Worm (Caenorhabditis elegans) whole organism, young adult: ENCODE results near the gene T14B1.1.

Source experiments
- B0035.1 ChIP-seq: sonication (generic microtip); optimal IDR thresholded peaks from 2 replicates; lab custom pipeline; 2016; ENCODE audit warnings: missing genetic modification characterization, mild to moderate bottlenecking, missing compliant biosample characterization, missing genotype, missing genetic modification reagents
- C17E4.6 ChIP-seq: fragments of 200-800 bp; sonication (Bioruptor generic); IDR thresholded peaks from 2 replicates; pipeline ENCODE4 v1.3.6; 2022; ENCODE audit warnings: missing genetic modification reagents, missing genetic modification characterization, missing compliant biosample characterization
- F23B12.7 ChIP-seq: sonication (generic microtip); optimal IDR thresholded peaks from 2 replicates; lab custom pipeline; 2017; ENCODE audit warnings: missing genetic modification characterization, mild to moderate bottlenecking, missing compliant biosample characterization, antibody characterized with exemption, moderate library complexity; ENCODE audit not compliant: insufficient read depth
- F33H1.4 ChIP-seq: fragments of 200-800 bp; sonication (Bioruptor generic); IDR thresholded peaks from 2 replicates; pipeline ENCODE4 v1.3.6; 2022; ENCODE audit warnings: missing genetic modification reagents, missing genetic modification characterization, missing compliant biosample characterization
- F49E8.2 ChIP-seq: sonication (generic microtip); optimal IDR thresholded peaks from 3 replicates; lab custom pipeline; 2017; ENCODE audit warnings: missing genetic modification characterization, mild to moderate bottlenecking, missing compliant biosample characterization, antibody characterized with exemption, moderate library complexity; ENCODE audit not compliant: insufficient read depth
- F55B11.4 ChIP-seq: sonication (generic microtip); optimal IDR thresholded peaks from 2 replicates; lab custom pipeline; 2016; ENCODE audit warnings: missing compliant biosample characterization, missing genetic modification characterization, borderline replicate concordance; ENCODE audit not compliant: insufficient read depth
- K11D2.4 ChIP-seq: fragments of 200-800 bp; sonication (Bioruptor generic); IDR thresholded peaks from 2 replicates; pipeline ENCODE4 v1.3.6; 2022; ENCODE audit warnings: missing genetic modification reagents, missing genetic modification characterization, missing compliant biosample characterization
- K12H6.12 ChIP-seq: fragments of 200-800 bp; sonication (Bioruptor generic); optimal IDR thresholded peaks from 2 replicates; lab custom pipeline; 2018; ENCODE audit warnings: mild to moderate bottlenecking, missing genetic modification characterization, missing compliant biosample characterization
- T07F8.4 ChIP-seq: sonication (generic microtip); optimal IDR thresholded peaks from 2 replicates; lab custom pipeline; 2016; ENCODE audit warnings: mild to moderate bottlenecking, missing genetic modification characterization, moderate library complexity, missing compliant biosample characterization
- atf-7 ChIP-seq: sonication (generic microtip); optimal IDR thresholded peaks from 2 replicates; lab custom pipeline; 2017; ENCODE audit warnings: mild to moderate bottlenecking, missing genetic modification characterization, missing compliant biosample characterization
- athp-1 ChIP-seq: sonication (generic microtip); optimal IDR thresholded peaks from 2 replicates; lab custom pipeline; 2017; ENCODE audit warnings: mild to moderate bottlenecking, missing genetic modification characterization, missing compliant biosample characterization
- attf-6 ChIP-seq: fragments of 200-800 bp; sonication (Bioruptor generic); IDR thresholded peaks from 2 replicates; pipeline ENCODE4 v1.3.6; 2022; ENCODE audit warnings: missing genetic modification reagents, missing genetic modification characterization, missing compliant biosample characterization
- bed-1 ChIP-seq: fragments of 200-800 bp; sonication (Bioruptor generic); IDR thresholded peaks from 2 replicates; pipeline ENCODE4 v1.3.6; 2022; ENCODE audit warnings: missing genetic modification reagents, missing genetic modification characterization, missing compliant biosample characterization
- ccch-3 ChIP-seq: fragments of 200-800 bp; sonication (Bioruptor generic); optimal IDR thresholded peaks from 2 replicates; lab custom pipeline; 2018; ENCODE audit warnings: mild to moderate bottlenecking, missing genetic modification characterization, missing compliant biosample characterization
- cebp-1 ChIP-seq, 2 experiments: fragments of 200-800 bp in 1 of 2; sonication (Bioruptor generic) in 1 of 2; sonication (generic microtip) in 1 of 2; IDR thresholded peaks in 1 of 2; optimal IDR thresholded peaks in 1 of 2; 2 replicates each; pipeline versions ENCODE4 v1.3.6 to Lab custom; 2017 to 2022; ENCODE audit warnings: missing compliant biosample characterization in 2 of 2, missing genetic modification characterization in 2 of 2, mild to moderate bottlenecking in 1 of 2, missing genetic modification reagents in 1 of 2, moderate library complexity in 1 of 2
- ceh-100 ChIP-seq: fragments of 200-800 bp; sonication (Bioruptor generic); IDR thresholded peaks from 2 replicates; pipeline ENCODE4 v1.3.6; 2022; ENCODE audit warnings: missing genetic modification reagents, missing genetic modification characterization, missing compliant biosample characterization
- ceh-27 ChIP-seq: fragments of 200-800 bp; sonication (Bioruptor generic); optimal IDR thresholded peaks from 2 replicates; lab custom pipeline; 2018; ENCODE audit warnings: mild to moderate bottlenecking, missing genetic modification characterization, moderate library complexity, missing compliant biosample characterization
- dox-1 ChIP-seq: fragments of 200-800 bp; sonication (Bioruptor generic); IDR thresholded peaks from 2 replicates; pipeline ENCODE4 v1.3.6; 2022; ENCODE audit warnings: missing genetic modification reagents, missing genetic modification characterization, missing compliant biosample characterization
- efl-1 ChIP-seq: fragments of 150-350 bp; optimal IDR thresholded peaks from 2 replicates; lab custom pipeline; 2014; ENCODE audit warnings: missing biosample characterization, missing genetic modification reagents, missing genetic modification characterization
- egl-18 ChIP-seq: fragments of 200-800 bp; sonication (Bioruptor generic); IDR thresholded peaks from 2 replicates; pipeline ENCODE4 v1.3.6; 2022; ENCODE audit warnings: missing genetic modification reagents, missing genetic modification characterization, missing compliant biosample characterization
- egl-44 ChIP-seq: fragments of 200-800 bp; sonication (Bioruptor generic); IDR thresholded peaks from 2 replicates; pipeline ENCODE4 v1.3.6; 2022; ENCODE audit warnings: missing genetic modification reagents, missing genetic modification characterization, missing compliant biosample characterization
- egrh-3 ChIP-seq: fragments of 200-800 bp; sonication (Bioruptor generic); IDR thresholded peaks from 2 replicates; pipeline ENCODE4 v1.3.6; 2022; ENCODE audit warnings: missing genetic modification reagents, missing genetic modification characterization, missing compliant biosample characterization
- fkh-3 ChIP-seq: sonication (generic microtip); optimal IDR thresholded peaks from 2 replicates; lab custom pipeline; 2016; ENCODE audit warnings: mild to moderate bottlenecking, missing genetic modification characterization, missing compliant biosample characterization
- hmg-1.2 ChIP-seq: fragments of 200-800 bp; sonication (Bioruptor generic); IDR thresholded peaks from 2 replicates; pipeline ENCODE4 v1.3.6; 2022; ENCODE audit warnings: missing genetic modification reagents, missing genetic modification characterization, missing compliant biosample characterization
- hmg-20 ChIP-seq: fragments of 200-800 bp; sonication (Bioruptor generic); IDR thresholded peaks from 2 replicates; pipeline ENCODE4 v1.3.6; 2022; ENCODE audit warnings: missing genetic modification reagents, missing genetic modification characterization, missing compliant biosample characterization
- lag-1 ChIP-seq: fragments of 200-800 bp; sonication (Bioruptor generic); IDR thresholded peaks from 2 replicates; pipeline ENCODE4 v1.3.6; 2022; ENCODE audit warnings: missing genetic modification reagents, missing genetic modification characterization, missing compliant biosample characterization
- let-607 ChIP-seq, 2 experiments: fragments of 200-800 bp in 1 of 2; sonication (Bioruptor generic) in 1 of 2; sonication (generic microtip) in 1 of 2; optimal IDR thresholded peaks; 2 replicates each; lab custom pipeline; 2016 to 2018; ENCODE audit warnings: mild to moderate bottlenecking in 2 of 2, missing compliant biosample characterization in 2 of 2, missing genetic modification characterization in 2 of 2, moderate library complexity in 2 of 2, missing genotype in 1 of 2
- lin-35 ChIP-seq, 3 experiments: fragments of 150-350 bp in 2 of 3; sonication (generic microtip) in 1 of 3; optimal IDR thresholded peaks; 2 replicates each; lab custom pipeline; 2014 to 2018; ENCODE audit warnings: missing biosample characterization in 3 of 3, missing genetic modification characterization in 3 of 3, missing genetic modification reagents in 3 of 3
- lir-1 ChIP-seq: fragments of 200-800 bp; sonication (Bioruptor generic); conservative IDR thresholded peaks from 2 replicates; pipeline ENCODE4 v1.3.6; 2022; ENCODE audit warnings: missing genetic modification reagents, missing genetic modification characterization, missing compliant biosample characterization
- madf-3 ChIP-seq: fragments of 200-800 bp; sonication (Bioruptor generic); IDR thresholded peaks from 2 replicates; pipeline ENCODE4 v1.3.6; 2022; ENCODE audit warnings: missing genetic modification reagents, missing genetic modification characterization, missing compliant biosample characterization
- mcd-1 ChIP-seq: fragments of 200-800 bp; sonication (Bioruptor generic); IDR thresholded peaks from 2 replicates; pipeline ENCODE4 v1.3.6; 2022; ENCODE audit warnings: missing genetic modification reagents, missing genetic modification characterization, missing compliant biosample characterization
- nhr-120 ChIP-seq: fragments of 200-800 bp; sonication (Bioruptor generic); IDR thresholded peaks from 2 replicates; pipeline ENCODE4 v1.3.6; 2022; ENCODE audit warnings: missing genetic modification characterization, missing compliant biosample characterization
- nhr-27 ChIP-seq: fragments of 200-800 bp; sonication (Bioruptor generic); optimal IDR thresholded peaks from 2 replicates; lab custom pipeline; 2018; ENCODE audit warnings: mild to moderate bottlenecking, missing genetic modification characterization, moderate library complexity, missing compliant biosample characterization
- nhr-90 ChIP-seq: sonication (generic microtip); optimal IDR thresholded peaks from 2 replicates; lab custom pipeline; 2016; ENCODE audit warnings: missing genotype, mild to moderate bottlenecking, missing genetic modification characterization, missing compliant biosample characterization
- rcor-1 ChIP-seq: fragments of 200-800 bp; sonication (Bioruptor generic); IDR thresholded peaks from 2 replicates; pipeline ENCODE4 v1.3.6; 2022; ENCODE audit warnings: missing genetic modification reagents, missing genetic modification characterization, missing compliant biosample characterization
- rec-8 ChIP-seq, 2 experiments: sonication (generic microtip); optimal IDR thresholded peaks; 2 replicates each; lab custom pipeline; 2016; ENCODE audit warnings: mild to moderate bottlenecking in 2 of 2, missing genetic modification characterization in 2 of 2, missing genetic modification reagents in 2 of 2, missing genotype in 2 of 2, missing biosample characterization in 1 of 2, missing compliant biosample characterization in 1 of 2, moderate library complexity in 1 of 2
- rpc-1 ChIP-seq, 2 experiments: fragments of 150-350 bp in 1 of 2; sonication (generic microtip) in 1 of 2; optimal IDR thresholded peaks; 2 replicates each; lab custom pipeline; 2014 to 2018; ENCODE audit warnings: missing biosample characterization in 1 of 2, missing genetic modification characterization in 1 of 2, missing genetic modification reagents in 1 of 2, missing genotype in 1 of 2
- sea-2 ChIP-seq: fragments of 200-800 bp; sonication (Bioruptor generic); IDR thresholded peaks from 2 replicates; pipeline ENCODE4 v1.3.6; 2022; ENCODE audit warnings: missing genetic modification characterization, missing compliant biosample characterization
- snpc-1.3 ChIP-seq: sonication (generic microtip); optimal IDR thresholded peaks from 2 replicates; lab custom pipeline; 2017; ENCODE audit warnings: missing genetic modification characterization, mild to moderate bottlenecking, missing compliant biosample characterization, antibody characterized with exemption, moderate library complexity, missing genotype, missing genetic modification reagents; ENCODE audit not compliant: insufficient read depth
- sptf-2 ChIP-seq: fragments of 200-800 bp; sonication (Bioruptor generic); optimal IDR thresholded peaks from 2 replicates; lab custom pipeline; 2018; ENCODE audit warnings: mild to moderate bottlenecking, missing genetic modification characterization, missing compliant biosample characterization
- tlf-1 ChIP-seq: fragments of 200-800 bp; sonication (Bioruptor generic); optimal IDR thresholded peaks from 2 replicates; lab custom pipeline; 2018; ENCODE audit warnings: mild to moderate bottlenecking, missing genetic modification characterization, missing compliant biosample characterization
- zfh-2 ChIP-seq: fragments of 200-800 bp; sonication (Bioruptor generic); conservative IDR thresholded peaks from 2 replicates; pipeline ENCODE4 v1.3.6; 2022; ENCODE audit warnings: missing genetic modification reagents, missing genetic modification characterization, missing compliant biosample characterization
- zim-3 ChIP-seq: sonication (generic microtip); optimal IDR thresholded peaks from 2 replicates; lab custom pipeline; 2017; ENCODE audit warnings: mild to moderate bottlenecking, missing genetic modification characterization, moderate library complexity, missing compliant biosample characterization
- ztf-18 ChIP-seq: sonication (generic microtip); optimal IDR thresholded peaks from 2 replicates; lab custom pipeline; 2016; ENCODE audit warnings: missing genotype, mild to moderate bottlenecking, missing genetic modification characterization, missing compliant biosample characterization
- ztf-22 ChIP-seq: fragments of 200-800 bp; sonication (Bioruptor generic); optimal IDR thresholded peaks from 2 replicates; lab custom pipeline; 2018; ENCODE audit warnings: mild to moderate bottlenecking, missing genetic modification characterization, moderate library complexity, missing compliant biosample characterization
- ztf-25 ChIP-seq: fragments of 200-800 bp; sonication (Bioruptor generic); IDR thresholded peaks from 2 replicates; pipeline ENCODE4 v1.3.6; 2022; ENCODE audit warnings: missing genetic modification reagents, missing genetic modification characterization, missing compliant biosample characterization

T14B1.1 gene

DNA sequence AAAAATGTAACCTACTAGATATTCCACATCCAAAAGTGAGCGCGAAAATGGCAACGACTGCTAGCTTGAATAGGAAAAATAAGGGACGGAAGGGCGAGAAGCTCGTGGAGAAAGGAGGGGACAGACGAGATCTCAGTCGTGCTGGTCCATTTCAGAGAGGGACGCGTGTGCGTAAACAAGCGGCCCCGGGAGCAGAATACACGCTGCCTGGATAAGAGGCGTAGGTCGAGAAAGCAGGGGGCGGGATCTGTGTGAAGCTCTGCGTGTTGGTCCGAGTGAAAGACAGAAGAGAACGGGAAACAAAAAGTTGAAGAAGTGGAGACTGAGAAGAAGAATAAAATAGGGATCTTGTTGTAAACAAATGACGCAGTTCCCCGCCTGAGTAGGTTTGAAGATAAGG is at the start of gene T14B1.1:
Gene T14B1.1, minus strand, starts transcription at position 170 of the 400 bp plus-strand sequence.
- no peak for TF ChIP-seq ztf-25
- TF ChIP-seq F55B11.4 (tag; lab: Kevin White, UChicago), result no peak
- no peak for TF ChIP-seq F23B12.7 (tag; lab: Kevin White, UChicago)
- no peak for TF ChIP-seq madf-3 (GFP tag; lab: Robert Waterston, UW)
- no peak for TF ChIP-seq fkh-3 (tag; lab: Kevin White, UChicago)
- no peak for TF ChIP-seq ceh-100 (GFP tag; lab: Robert Waterston, UW)
- TF ChIP-seq B0035.1 (tag; lab: Kevin White, UChicago), result no peak
- TF ChIP-seq K11D2.4 (GFP tag; lab: Robert Waterston, UW), result peak; percentile 28; the same call in 1 of the 2 replicates
- no peak for TF ChIP-seq cebp-1 (GFP tag; IDR thresholded peaks at IDR 0.05; lab: Robert Waterston, UW)
- TF ChIP-seq cebp-1 (tag; optimal IDR thresholded peaks at IDR 0.05; lab: Kevin White, UChicago), result no peak
- peak; percentile 49 for TF ChIP-seq ceh-27
- TF ChIP-seq rpc-1 (optimal IDR thresholded peaks at IDR 0.05; lab: Kevin White, UChicago), result no peak
- TF ChIP-seq rpc-1 (tag; optimal IDR thresholded peaks at IDR 0.05; lab: Kevin White, UChicago), result no peak
- TF ChIP-seq lag-1 (GFP tag; lab: Robert Waterston, UW), result no peak
- TF ChIP-seq K12H6.12 (tag; lab: Kevin White, UChicago), result peak; percentile 63
- no peak for TF ChIP-seq sptf-2
- no peak; the same call in 1 of the 2 replicates for TF ChIP-seq zfh-2 (GFP tag; lab: Robert Waterston, UW)
- no peak for TF ChIP-seq tlf-1 (GFP tag; lab: Kevin White, UChicago)
- TF ChIP-seq ztf-18 (tag; lab: Kevin White, UChicago), result no peak
- 0 out of 2 replicates have a peak, but pooled peaks have one; percentile 21 for TF ChIP-seq C17E4.6 (GFP tag; lab: Robert Waterston, UW)
- no peak for TF ChIP-seq T07F8.4 (tag; lab: Kevin White, UChicago)
- TF ChIP-seq egl-44, result no peak
- TF ChIP-seq let-607 (tag; optimal IDR thresholded peaks at IDR 0.05; lab: Kevin White, UChicago), result no peak
- no peak for TF ChIP-seq lir-1 (GFP tag; lab: Robert Waterston, UW)
- no peak for TF ChIP-seq attf-6
- TF ChIP-seq ztf-22 (GFP tag; lab: Kevin White, UChicago), result no peak
- no peak for TF ChIP-seq atf-7 (tag; lab: Kevin White, UChicago)
- no peak for TF ChIP-seq rec-8 (tag; optimal IDR thresholded peaks at IDR 0.05; lab: Kevin White, UChicago)
- no peak for TF ChIP-seq bed-1
- no peak for TF ChIP-seq efl-1 (GFP tag; lab: Kevin White, UChicago)
- no peak for TF ChIP-seq F49E8.2 (tag; lab: Kevin White, UChicago)

DNA sequence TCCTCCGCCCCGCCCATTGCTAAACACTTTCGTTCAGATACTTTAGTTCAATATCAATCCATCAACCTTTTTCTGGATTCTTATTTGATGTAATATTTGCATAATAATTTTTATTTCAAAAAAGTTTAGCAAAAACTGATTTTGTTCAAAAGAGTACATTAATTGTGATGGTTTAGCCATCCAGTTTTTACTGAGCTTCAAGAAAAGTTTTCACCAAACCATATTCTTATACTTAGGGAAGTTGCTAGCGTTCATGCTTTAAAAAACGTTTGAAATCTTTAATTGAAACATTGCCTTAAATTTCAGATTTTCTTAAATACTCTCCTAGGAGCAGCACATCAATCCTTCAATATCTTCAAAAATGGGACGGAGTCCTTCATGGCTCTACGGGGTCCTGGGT is 48.7 kb upstream of the T14B1.1 start, which contains the start of gene him-4:
Gene him-4, plus strand, starts transcription at position 301 of the 400 bp plus-strand sequence.
- TF ChIP-seq snpc-1.3 (tag; lab: Kevin White, UChicago) (no peak), egrh-3 (no peak), mcd-1 (GFP tag; lab: Robert Waterston, UW) (no peak), F23B12.7 (tag; lab: Kevin White, UChicago) (no peak), hmg-1.2 (GFP tag; lab: Robert Waterston, UW) (no peak), rcor-1 (no peak), F55B11.4 (tag; lab: Kevin White, UChicago) (no peak), nhr-27 (tag; lab: Kevin White, UChicago) (no peak), nhr-90 (tag; lab: Kevin White, UChicago) (no peak), rpc-1 (optimal IDR thresholded peaks at IDR 0.05; lab: Kevin White, UChicago) (no peak), rpc-1 (tag; optimal IDR thresholded peaks at IDR 0.05; lab: Kevin White, UChicago) (no peak), egl-18 (GFP tag; lab: Robert Waterston, UW) (no peak), athp-1 (no peak), zim-3 (tag; lab: Kevin White, UChicago) (no peak), dox-1 (GFP tag; lab: Robert Waterston, UW) (no peak), nhr-120 (GFP tag; lab: Robert Waterston, UW) (no peak), F33H1.4 (GFP tag; lab: Robert Waterston, UW) (no peak), hmg-20 (no peak), lin-35 (GFP tag; optimal IDR thresholded peaks at IDR 0.05; lab: Kevin White, UChicago) (no peak), sea-2 (GFP tag; lab: Robert Waterston, UW) (no peak), ccch-3 (GFP tag; lab: Kevin White, UChicago) (no peak)
